Worm (Caenorhabditis elegans) whole organism, L4 larva: ENCODE data around the gene H04M03.11.

Experiments
- aly-2 ChIP-seq: sonication (generic microtip); optimal IDR thresholded peaks from 2 replicates; lab custom pipeline; 2018; ENCODE audit warnings: missing biosample characterization, missing genetic modification characterization
- ama-1 ChIP-seq: fragments of 150-350 bp; optimal IDR thresholded peaks from 2 replicates; lab custom pipeline; 2014; ENCODE audit warnings: inconsistent platforms, mixed read lengths
- ctbp-1 ChIP-seq: fragments of 200-800 bp; sonication (Bioruptor generic); IDR thresholded peaks from 2 replicates; pipeline ENCODE4 v1.3.6; 2022; ENCODE audit warnings: missing genetic modification reagents, missing genetic modification characterization, missing compliant biosample characterization
- dmd-6 ChIP-seq: fragments of 200-800 bp; sonication (Bioruptor generic); IDR thresholded peaks from 2 replicates; pipeline ENCODE4 v1.3.6; 2022; ENCODE audit warnings: missing genetic modification reagents, missing genetic modification characterization, missing compliant biosample characterization
- lin-13 ChIP-seq: fragments of 150-350 bp; optimal IDR thresholded peaks from 2 replicates; lab custom pipeline; 2014; ENCODE audit warnings: missing biosample characterization, missing genetic modification reagents, missing genetic modification characterization
- nhr-11 ChIP-seq: fragments of 150-350 bp; optimal IDR thresholded peaks from 2 replicates; lab custom pipeline; 2014; ENCODE audit warnings: missing biosample characterization, missing genetic modification characterization
- nhr-25 ChIP-seq: sonication (generic microtip); optimal IDR thresholded peaks from 2 replicates; lab custom pipeline; 2017; ENCODE audit warnings: missing genetic modification characterization, mild to moderate bottlenecking, missing compliant biosample characterization, antibody characterized with exemption, moderate library complexity, borderline replicate concordance; ENCODE audit not compliant: insufficient read depth
- tra-1 ChIP-seq: fragments of 200-800 bp; sonication (Bioruptor generic); IDR thresholded peaks from 2 replicates; pipeline ENCODE4 v1.3.6; 2022; ENCODE audit warnings: missing genetic modification reagents, missing genetic modification characterization, missing compliant biosample characterization

- TF ChIP-seq nhr-11 (tag; lab: Kevin White, UChicago) (no peak), tra-1 (GFP tag; lab: Robert Waterston, UW) (no peak), dmd-6 (GFP tag; lab: Robert Waterston, UW) (no peak), ctbp-1 (no peak), aly-2 (tag; lab: Kevin White, UChicago) (no peak), ama-1 (lab: Kevin White, UChicago) (no peak), lin-13 (GFP tag; lab: Kevin White, UChicago) (no peak), nhr-25 (tag; lab: Kevin White, UChicago) (no peak)
Observed at ce11 chrIV:5865818-5866217, 18.6 kb downstream of the H04M03.11 start, which contains the start of gene spe-27.
